Worm (Caenorhabditis elegans): ENCODE results near the gene srt-50.
"Not testable (repeated sequence)": the region's sequence is repeated elsewhere in the genome, so short reads cannot be mapped to it uniquely, and the experiment has no call there.

srt-50 gene

DNA sequence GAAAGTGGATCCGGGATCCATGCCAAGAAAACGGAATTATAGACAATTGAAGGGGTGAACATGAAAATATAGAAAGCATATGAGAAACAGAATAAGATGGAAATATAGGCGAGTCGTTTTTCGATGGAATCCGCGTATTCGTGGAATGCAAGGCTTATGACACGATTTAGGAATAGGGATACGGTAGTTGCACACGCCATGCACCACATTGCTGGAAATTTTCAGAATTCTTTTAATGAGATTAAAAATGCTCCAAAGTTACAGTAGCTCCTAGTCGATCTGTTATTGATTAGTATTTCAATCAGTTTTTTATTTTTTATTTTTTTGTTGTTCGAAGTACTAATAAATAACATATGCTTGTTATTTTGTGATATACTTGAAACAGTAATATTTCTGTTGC, 23.4 kb upstream of the srt-50 start:
- TF ChIP-seq zfp-3 (GFP tag; conservative IDR thresholded peaks at IDR 0.05) (no peak), nhr-111 (GFP tag; optimal IDR thresholded peaks at IDR 0.05) (no peak), daf-12 (tag; optimal IDR thresholded peaks at IDR 0.05) (no peak), egl-43 (GFP tag; IDR thresholded peaks at IDR 0.05) (no peak), madf-5 (GFP tag; IDR thresholded peaks at IDR 0.05) (no peak), tag-97 (GFP tag; IDR thresholded peaks at IDR 0.05) (no peak), lsy-2 (tag; optimal IDR thresholded peaks at IDR 0.05) (no peak), ama-1 (optimal IDR thresholded peaks at IDR 0.05) (no peak), ceh-32 (tag; optimal IDR thresholded peaks at IDR 0.05; ENCODE audit: poor library complexity) (no peak), nhr-10 (tag; optimal IDR thresholded peaks at IDR 0.05) (no peak), aha-1 (tag) (no peak), pqm-1 (tag; optimal IDR thresholded peaks at IDR 0.05) (no peak), cey-2 (tag; optimal IDR thresholded peaks at IDR 0.05; ENCODE audit: borderline replicate concordance, insufficient read depth) (no peak)

DNA sequence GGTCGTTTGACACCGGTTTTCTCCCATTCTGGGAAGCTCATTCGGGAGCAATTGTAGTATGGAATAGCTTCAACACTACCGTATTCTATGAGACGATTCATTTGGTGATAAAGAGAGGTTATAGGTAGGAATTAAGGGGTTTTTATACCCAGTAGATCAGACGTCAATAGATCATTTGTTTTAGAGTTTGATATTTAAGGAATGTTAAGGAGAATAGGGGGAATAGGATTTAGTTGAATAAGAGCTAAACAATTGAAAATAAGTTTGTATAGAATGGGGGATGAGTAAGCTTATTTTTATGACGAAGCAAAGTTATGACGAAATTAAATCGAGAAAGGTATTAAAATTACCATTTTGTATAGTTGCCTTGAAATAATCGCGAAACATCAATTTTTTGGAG, 21.2 kb upstream of the srt-50 start, which contains the start of gene srt-47:
srt-47 (minus strand) TSS at position 101 of the 400 bp plus-strand sequence.
- TF ChIP-seq lin-29 (GFP tag; IDR thresholded peaks at IDR 0.05), result no peak
- no peak for TF ChIP-seq pqm-1 (tag; optimal IDR thresholded peaks at IDR 0.05)
- TF ChIP-seq F49E8.2 (tag; optimal IDR thresholded peaks at IDR 0.05; ENCODE audit: borderline replicate concordance), result no peak
- no peak for TF ChIP-seq dve-1 (tag; optimal IDR thresholded peaks at IDR 0.05; ENCODE audit: insufficient read depth)
- TF ChIP-seq zip-2 (tag; optimal IDR thresholded peaks at IDR 0.05), result no peak
- TF ChIP-seq fkh-10 (GFP tag; optimal IDR thresholded peaks at IDR 0.05), result no peak
- no peak for TF ChIP-seq daf-16 (GFP tag; optimal IDR thresholded peaks at IDR 0.05)
- TF ChIP-seq daf-16 (tag; optimal IDR thresholded peaks at IDR 0.05), result no peak
- TF ChIP-seq nhr-41 (GFP tag; IDR thresholded peaks at IDR 0.05), result no peak
- TF ChIP-seq nhr-42 (GFP tag; IDR thresholded peaks at IDR 0.05), result no peak

- TF ChIP-seq nhr-111 (GFP tag; optimal IDR thresholded peaks at IDR 0.05), result no peak
- no peak for TF ChIP-seq egl-43 (GFP tag; IDR thresholded peaks at IDR 0.05)
- TF ChIP-seq snpc-1.2 (GFP tag; IDR thresholded peaks at IDR 0.05), result peak; percentile 68; the same call in 1 of the 2 replicates
- TF ChIP-seq R02D3.7 (tag; optimal IDR thresholded peaks at IDR 0.05), result no peak
Observed at ce11 chrIV:15056081-15056586, 18.4 kb upstream of the srt-50 start, which contains the start of gene Y41E3.19. Gene Y41E3.19, plus strand, starts transcription at chrIV:15056131.

ce11 chrIV:15057994-15058393, 16.5 kb upstream of the srt-50 start, which contains the start of gene Y41E3.13:
Gene Y41E3.13, plus strand, starts transcription at chrIV:15058294.
- TF ChIP-seq aha-1 (tag) (peak; percentile 14), nhr-28 (tag; optimal IDR thresholded peaks at IDR 0.05) (no peak)

ce11 chrIV:15059150-15059549, 15.3 kb upstream of the srt-50 start:
- TF ChIP-seq pha-4 (GFP tag; IDR thresholded peaks at IDR 0.05), result peak; percentile 92
- not testable (repeated sequence) for TF ChIP-seq pha-4 (tag; optimal IDR thresholded peaks at IDR 0.05)
- TF ChIP-seq lin-38 (GFP tag; IDR thresholded peaks at IDR 0.05), result peak; percentile 67
- peak; percentile 48 for TF ChIP-seq F49E8.2 (tag; optimal IDR thresholded peaks at IDR 0.05; ENCODE audit: borderline replicate concordance)
- peak; percentile 78 for TF ChIP-seq lim-7 (GFP tag; IDR thresholded peaks at IDR 0.05)
- peak; percentile 82 for TF ChIP-seq ceh-44 (GFP tag; IDR thresholded peaks at IDR 0.05)
- peak in 1 of 2 experiments; percentile 71; a peak in 1 of 4 replicates for TF ChIP-seq madf-5 (GFP tag; IDR thresholded peaks at IDR 0.05)
- TF ChIP-seq vab-7 (GFP tag; IDR thresholded peaks at IDR 0.05), result peak; percentile 93
- TF ChIP-seq Y75B8A.6 (GFP tag; IDR thresholded peaks at IDR 0.05), result peak; percentile 73; the same call in 1 of the 2 replicates
- TF ChIP-seq mdt-29 (GFP tag; IDR thresholded peaks at IDR 0.05), result peak; percentile 99
- TF ChIP-seq Y105C5A.15 (GFP tag; IDR thresholded peaks at IDR 0.05), result peak; percentile 96
- TF ChIP-seq tra-1 (GFP tag; IDR thresholded peaks at IDR 0.05), result peak; percentile 78; the same call in 1 of the 2 replicates
- 0 out of 2 replicates have a peak, but pooled peaks have one; percentile 63 for TF ChIP-seq dmd-9 (GFP tag; IDR thresholded peaks at IDR 0.05)
- TF ChIP-seq Y48G9A.11 (GFP tag; IDR thresholded peaks at IDR 0.05), result peak; percentile 92
- TF ChIP-seq snpc-1.2 (GFP tag; IDR thresholded peaks at IDR 0.05), result peak; percentile 98
- peak; percentile 61 for TF ChIP-seq lin-13 (GFP tag; optimal IDR thresholded peaks at IDR 0.05)
- peak; percentile 80; the same call in 1 of the 2 replicates for TF ChIP-seq D1046.2 (GFP tag; IDR thresholded peaks at IDR 0.05)
- peak; percentile 92 for TF ChIP-seq ctbp-1 (GFP tag; IDR thresholded peaks at IDR 0.05)
- peak; percentile 78; the same call in 1 of the 2 replicates for TF ChIP-seq nhr-41 (GFP tag; IDR thresholded peaks at IDR 0.05)
- 0 out of 2 replicates have a peak, but pooled peaks have one; percentile 15 for TF ChIP-seq daf-8 (GFP tag; IDR thresholded peaks at IDR 0.05)
- peak; percentile 78; the same call in 1 of the 2 replicates for TF ChIP-seq zfp-3 (GFP tag; conservative IDR thresholded peaks at IDR 0.05)
- peak; percentile 88 for TF ChIP-seq arid-1 (GFP tag; conservative IDR thresholded peaks at IDR 0.05)
- peak; percentile 90 for TF ChIP-seq lin-1 (GFP tag; IDR thresholded peaks at IDR 0.05)
